Worm (Caenorhabditis elegans) whole organism, L4/young adult: ENCODE data around the gene ZK666.12.

Experiments
- W03F9.2 ChIP-seq: fragments of 150-350 bp; optimal IDR thresholded peaks from 2 replicates; lab custom pipeline; 2014; ENCODE audit warnings: missing biosample characterization, missing genetic modification characterization
- him-1 ChIP-seq: sonication (generic microtip); optimal IDR thresholded peaks from 2 replicates; lab custom pipeline; 2016; ENCODE audit warnings: missing genotype, missing genetic modification reagents, missing genetic modification characterization, missing compliant biosample characterization

ce11 chrII:10461207-10461606 is 34.8 kb upstream of the ZK666.12 start, which contains the start of gene ZK673.5:
- TF ChIP-seq him-1 (no peak), W03F9.2 (tag; lab: Kevin White, UChicago) (no peak)
